Worm (Caenorhabditis elegans): ENCODE data around the gene srw-100.

srw-100 gene

ce11 chrV:1721966-1722365 lies 11.0 kb downstream of the srw-100 start, which contains the start of gene srw-101:
TSS of gene srw-101 (plus strand) at chrV:1722266.
- TF ChIP-seq ztf-23 (GFP tag; IDR thresholded peaks at IDR 0.05) (no peak), tab-1 (GFP tag; IDR thresholded peaks at IDR 0.05) (no peak), flt-1 (GFP tag; IDR thresholded peaks at IDR 0.05) (no peak), ztf-29 (GFP tag; IDR thresholded peaks at IDR 0.05) (no peak), T22C8.4 (GFP tag; IDR thresholded peaks at IDR 0.05) (no peak), ref-1 (GFP tag; conservative IDR thresholded peaks at IDR 0.05) (no peak), med-1 (GFP tag; optimal IDR thresholded peaks at IDR 0.05; ENCODE audit: insufficient read depth) (no peak), cog-1 (tag; optimal IDR thresholded peaks at IDR 0.05) (no peak), klf-2 (GFP tag; conservative IDR thresholded peaks at IDR 0.05) (no peak)

- TF ChIP-seq med-1 (GFP tag; optimal IDR thresholded peaks at IDR 0.05; ENCODE audit: insufficient read depth) (no peak), cog-1 (tag; optimal IDR thresholded peaks at IDR 0.05) (no peak), ztf-29 (GFP tag; IDR thresholded peaks at IDR 0.05) (no peak), T22C8.4 (GFP tag; IDR thresholded peaks at IDR 0.05) (no peak), tab-1 (GFP tag; IDR thresholded peaks at IDR 0.05) (no peak), klf-2 (GFP tag; conservative IDR thresholded peaks at IDR 0.05) (no peak), ztf-23 (GFP tag; IDR thresholded peaks at IDR 0.05) (no peak), ref-1 (GFP tag; conservative IDR thresholded peaks at IDR 0.05) (no peak), flt-1 (GFP tag; IDR thresholded peaks at IDR 0.05) (no peak)
These were observed 14.3 kb downstream of the srw-100 start, which contains the start of gene sri-27 for ce11 chrV:1725353-1725752. TSS of gene sri-27 (plus strand) at chrV:1725653.

- TF ChIP-seq klf-2 (GFP tag; conservative IDR thresholded peaks at IDR 0.05), result no peak
- no peak for TF ChIP-seq flt-1 (GFP tag; IDR thresholded peaks at IDR 0.05)
- no peak for TF ChIP-seq ztf-29 (GFP tag; IDR thresholded peaks at IDR 0.05)
- no peak for TF ChIP-seq med-1 (GFP tag; optimal IDR thresholded peaks at IDR 0.05; ENCODE audit: insufficient read depth)
These were observed 20.9 kb downstream of the srw-100 start, which contains the start of gene gst-21 for ce11 chrV:1731918-1732317. TSS of gene gst-21 (minus strand) at chrV:1732018.

ce11 chrV:1734569-1734968 lies 23.6 kb downstream of the srw-100 start, which contains the start of gene str-160:
TSS of gene str-160 (plus strand) at chrV:1734869.
- TF ChIP-seq ztf-23 (GFP tag; IDR thresholded peaks at IDR 0.05), result no peak
- TF ChIP-seq T22C8.4 (GFP tag; IDR thresholded peaks at IDR 0.05), result no peak
- TF ChIP-seq ref-1 (GFP tag; conservative IDR thresholded peaks at IDR 0.05), result no peak
- TF ChIP-seq tab-1 (GFP tag; IDR thresholded peaks at IDR 0.05), result no peak
- TF ChIP-seq klf-2 (GFP tag; conservative IDR thresholded peaks at IDR 0.05), result no peak
- no peak for TF ChIP-seq cog-1 (tag; optimal IDR thresholded peaks at IDR 0.05)
- TF ChIP-seq med-1 (GFP tag; optimal IDR thresholded peaks at IDR 0.05; ENCODE audit: insufficient read depth), result no peak
- no peak for TF ChIP-seq ztf-29 (GFP tag; IDR thresholded peaks at IDR 0.05)
- TF ChIP-seq flt-1 (GFP tag; IDR thresholded peaks at IDR 0.05), result no peak

ce11 chrV:1741074-1741473 lies 30.1 kb downstream of the srw-100 start, which contains the start of gene srab-25:
TSS of gene srab-25 (minus strand) at chrV:1741174.
- TF ChIP-seq ztf-29 (GFP tag; IDR thresholded peaks at IDR 0.05) (no peak), flt-1 (GFP tag; IDR thresholded peaks at IDR 0.05) (no peak), cog-1 (tag; optimal IDR thresholded peaks at IDR 0.05) (no peak), klf-2 (GFP tag; conservative IDR thresholded peaks at IDR 0.05) (no peak), T22C8.4 (GFP tag; IDR thresholded peaks at IDR 0.05) (no peak)

ce11 chrV:1743205-1743870 lies 32.3 kb downstream of the srw-100 start, which contains the start of gene nhr-256:
TSS of gene nhr-256 (plus strand) at chrV:1743771.
- no peak for TF ChIP-seq ref-1 (GFP tag; conservative IDR thresholded peaks at IDR 0.05)
- peak; percentile 76; the same call in 1 of the 2 replicates for TF ChIP-seq ztf-29 (GFP tag; IDR thresholded peaks at IDR 0.05)
- TF ChIP-seq klf-2 (GFP tag; conservative IDR thresholded peaks at IDR 0.05), result no peak
- TF ChIP-seq T22C8.4 (GFP tag; IDR thresholded peaks at IDR 0.05), result no peak
- peak; percentile 49 for TF ChIP-seq cog-1 (tag; optimal IDR thresholded peaks at IDR 0.05)
- TF ChIP-seq tab-1 (GFP tag; IDR thresholded peaks at IDR 0.05), result no peak

ce11 chrV:1749053-1749452 lies 38.0 kb downstream of the srw-100 start, which contains the start of gene ZK697.8:
TSS of gene ZK697.8 (minus strand) at chrV:1749153.
- TF ChIP-seq med-1 (GFP tag; optimal IDR thresholded peaks at IDR 0.05; ENCODE audit: insufficient read depth) (no peak), T22C8.4 (GFP tag; IDR thresholded peaks at IDR 0.05) (no peak), ztf-23 (GFP tag; IDR thresholded peaks at IDR 0.05) (no peak), flt-1 (GFP tag; IDR thresholded peaks at IDR 0.05) (no peak), cog-1 (tag; optimal IDR thresholded peaks at IDR 0.05) (no peak), ztf-29 (GFP tag; IDR thresholded peaks at IDR 0.05) (no peak)

- TF ChIP-seq med-1 (GFP tag; optimal IDR thresholded peaks at IDR 0.05; ENCODE audit: insufficient read depth), result no peak
- no peak for TF ChIP-seq ztf-29 (GFP tag; IDR thresholded peaks at IDR 0.05)
- TF ChIP-seq cog-1 (tag; optimal IDR thresholded peaks at IDR 0.05), result no peak
- TF ChIP-seq flt-1 (GFP tag; IDR thresholded peaks at IDR 0.05), result no peak
- TF ChIP-seq T22C8.4 (GFP tag; IDR thresholded peaks at IDR 0.05), result no peak
- no peak for TF ChIP-seq ztf-23 (GFP tag; IDR thresholded peaks at IDR 0.05)
- no peak for TF ChIP-seq tab-1 (GFP tag; IDR thresholded peaks at IDR 0.05)
- TF ChIP-seq klf-2 (GFP tag; conservative IDR thresholded peaks at IDR 0.05), result no peak
These were observed 40.4 kb downstream of the srw-100 start, which contains the start of gene srh-199 for ce11 chrV:1751449-1751848. TSS of gene srh-199 (minus strand) at chrV:1751549.

- TF ChIP-seq ref-1 (GFP tag; conservative IDR thresholded peaks at IDR 0.05) (no peak), cog-1 (tag; optimal IDR thresholded peaks at IDR 0.05) (no peak), ztf-23 (GFP tag; IDR thresholded peaks at IDR 0.05) (no peak), med-1 (GFP tag; optimal IDR thresholded peaks at IDR 0.05; ENCODE audit: insufficient read depth) (no peak), T22C8.4 (GFP tag; IDR thresholded peaks at IDR 0.05) (no peak), tab-1 (GFP tag; IDR thresholded peaks at IDR 0.05) (no peak), ztf-29 (GFP tag; IDR thresholded peaks at IDR 0.05) (no peak), flt-1 (GFP tag; IDR thresholded peaks at IDR 0.05) (no peak), klf-2 (GFP tag; conservative IDR thresholded peaks at IDR 0.05) (no peak)
These were observed 41.5 kb downstream of the srw-100 start, which contains the start of gene ZK697.1 for ce11 chrV:1752496-1752895. TSS of gene ZK697.1 (plus strand) at chrV:1752796.

ce11 chrV:1755589-1755988 lies 44.6 kb downstream of the srw-100 start, which contains the start of gene ZK697.14:
TSS of gene ZK697.14 (minus strand) at chrV:1755689.
- TF ChIP-seq klf-2 (GFP tag; conservative IDR thresholded peaks at IDR 0.05), result no peak
- no peak for TF ChIP-seq cog-1 (tag; optimal IDR thresholded peaks at IDR 0.05)
- TF ChIP-seq T22C8.4 (GFP tag; IDR thresholded peaks at IDR 0.05), result no peak
- TF ChIP-seq tab-1 (GFP tag; IDR thresholded peaks at IDR 0.05), result no peak
- TF ChIP-seq med-1 (GFP tag; optimal IDR thresholded peaks at IDR 0.05; ENCODE audit: insufficient read depth), result no peak
- no peak for TF ChIP-seq ztf-23 (GFP tag; IDR thresholded peaks at IDR 0.05)
- no peak for TF ChIP-seq ztf-29 (GFP tag; IDR thresholded peaks at IDR 0.05)
- no peak for TF ChIP-seq flt-1 (GFP tag; IDR thresholded peaks at IDR 0.05)
- TF ChIP-seq ref-1 (GFP tag; conservative IDR thresholded peaks at IDR 0.05), result no peak

All from whole organism, midembryonic.